Fruit fly (Drosophila melanogaster): Measurements from ENCODE around the gene Bdbt.

dm6 chr3R:21107907-21108591 lies 10.6 kb downstream of the Bdbt start, which contains the start of the genes Sec15 and rtet:
- TF ChIP-seq EcR (GFP tag; optimal IDR thresholded peaks at IDR 0.05): no peak
- no peak for TF ChIP-seq CG8478 (optimal IDR thresholded peaks at IDR 0.05)
- no peak for TF ChIP-seq pan (optimal IDR thresholded peaks at IDR 0.05)
- TF ChIP-seq Dll (optimal IDR thresholded peaks at IDR 0.05): no peak
